Fruit fly (Drosophila melanogaster) whole organism, embryonic: ENCODE results near the gene Peritrophin-15a.

Experiments used
- Aef1 ChIP-seq: fragments of 200-800 bp; sonication (Bioruptor generic); IDR thresholded peaks from 3 replicates; pipeline ENCODE4 v1.3.6; 2022; ENCODE audit warnings: missing biosample characterization, missing genetic modification characterization
- Blimp-1 ChIP-seq: fragments of 200-800 bp; sonication (Bioruptor generic); optimal IDR thresholded peaks from 3 replicates; lab custom pipeline; 2018; ENCODE audit warnings: missing biosample characterization, missing genetic modification characterization, mild to moderate bottlenecking, moderate library complexity, missing genetic modification reagents
- Bteb2 ChIP-seq: fragments of 200-800 bp; sonication (Bioruptor generic); optimal IDR thresholded peaks from 2 replicates; lab custom pipeline; 2016; ENCODE audit warnings: missing biosample characterization, missing genetic modification characterization
- CG10431 ChIP-seq: fragments of 200-800 bp; sonication (Bioruptor generic); optimal IDR thresholded peaks from 3 replicates; lab custom pipeline; 2018; ENCODE audit warnings: missing biosample characterization, mild to moderate bottlenecking, missing genetic modification characterization
- CG10462 ChIP-seq: fragments of 200-800 bp; sonication (Bioruptor generic); optimal IDR thresholded peaks from 2 replicates; lab custom pipeline; 2016; ENCODE audit warnings: missing biosample characterization, missing genetic modification characterization
- CG11723 ChIP-seq: fragments of 200-800 bp; sonication (Bioruptor generic); optimal IDR thresholded peaks from 2 replicates; lab custom pipeline; 2017; ENCODE audit warnings: missing biosample characterization, mild to moderate bottlenecking, missing genetic modification characterization
- CG12391 ChIP-seq: fragments of 200-800 bp; sonication (Bioruptor generic); optimal IDR thresholded peaks from 3 replicates; lab custom pipeline; 2018; ENCODE audit warnings: missing biosample characterization, mild to moderate bottlenecking, missing genetic modification characterization, moderate library complexity
- CG13424 ChIP-seq: fragments of 200-800 bp; sonication (Bioruptor generic); optimal IDR thresholded peaks from 2 replicates; lab custom pipeline; 2019; ENCODE audit warnings: missing biosample characterization, mild to moderate bottlenecking, missing genetic modification characterization, moderate library complexity
- CG15514 ChIP-seq: fragments of 200-800 bp; sonication (Bioruptor generic); optimal IDR thresholded peaks from 3 replicates; lab custom pipeline; 2017; ENCODE audit warnings: missing biosample characterization, missing genetic modification characterization, mild to moderate bottlenecking, moderate library complexity, missing genetic modification reagents
- CG15696 ChIP-seq: fragments of 200-800 bp; sonication (Bioruptor generic); optimal IDR thresholded peaks from 2 replicates; lab custom pipeline; 2019; ENCODE audit warnings: missing biosample characterization, mild to moderate bottlenecking, missing genetic modification characterization, moderate library complexity
- CG17802 ChIP-seq: fragments of 200-800 bp; sonication (Bioruptor generic); optimal IDR thresholded peaks from 2 replicates; lab custom pipeline; 2018; ENCODE audit warnings: missing biosample characterization, mild to moderate bottlenecking, missing genetic modification characterization, moderate library complexity
- CG1792 ChIP-seq: fragments of 200-800 bp; sonication (Bioruptor generic); optimal IDR thresholded peaks from 2 replicates; lab custom pipeline; 2016; ENCODE audit warnings: missing biosample characterization, missing genetic modification characterization
- CG18476 ChIP-seq: fragments of 200-800 bp; sonication (Bioruptor generic); optimal IDR thresholded peaks from 2 replicates; lab custom pipeline; 2016; ENCODE audit warnings: missing biosample characterization, mild to moderate bottlenecking, missing genetic modification characterization
- CG18619 ChIP-seq: fragments of 200-800 bp; sonication (Bioruptor generic); optimal IDR thresholded peaks from 3 replicates; lab custom pipeline; 2017; ENCODE audit warnings: missing biosample characterization, mild to moderate bottlenecking, missing genetic modification characterization
- CG2116 ChIP-seq: fragments of 200-800 bp; sonication (Bioruptor generic); optimal IDR thresholded peaks from 3 replicates; lab custom pipeline; 2018; ENCODE audit warnings: missing biosample characterization, mild to moderate bottlenecking, missing genetic modification characterization
- CG33213 ChIP-seq: fragments of 200-800 bp; sonication (Bioruptor generic); optimal IDR thresholded peaks from 3 replicates; lab custom pipeline; 2016; ENCODE audit warnings: missing biosample characterization, missing genetic modification characterization
- CG34422 ChIP-seq: fragments of 200-800 bp; sonication (Bioruptor generic); IDR thresholded peaks from 3 replicates; pipeline ENCODE4 v1.3.6; 2022; ENCODE audit warnings: missing biosample characterization, missing genetic modification characterization
- CG4730 ChIP-seq: fragments of 200-800 bp; sonication (Bioruptor generic); IDR thresholded peaks from 2 replicates; pipeline ENCODE4 v1.3.6; 2022; ENCODE audit warnings: missing biosample characterization, missing genetic modification characterization
- CG4820 ChIP-seq: fragments of 200-800 bp; sonication (Bioruptor generic); optimal IDR thresholded peaks from 3 replicates; lab custom pipeline; 2016; ENCODE audit warnings: missing biosample characterization, missing genetic modification characterization
- CG6254 ChIP-seq: fragments of 200-800 bp; sonication (Bioruptor generic); optimal IDR thresholded peaks from 3 replicates; lab custom pipeline; 2017; ENCODE audit warnings: mild to moderate bottlenecking, missing biosample characterization, missing genetic modification reagents, missing genetic modification characterization
- CG7928 ChIP-seq: fragments of 200-800 bp; sonication (Bioruptor generic); optimal IDR thresholded peaks from 2 replicates; lab custom pipeline; 2017; ENCODE audit warnings: missing biosample characterization, mild to moderate bottlenecking, missing genetic modification characterization
- CG8388 ChIP-seq: fragments of 200-800 bp; sonication (Bioruptor generic); optimal IDR thresholded peaks from 2 replicates; lab custom pipeline; 2019; ENCODE audit warnings: missing biosample characterization, mild to moderate bottlenecking, missing genetic modification characterization, moderate library complexity
- CG9727 ChIP-seq: fragments of 200-800 bp; sonication (Bioruptor generic); optimal IDR thresholded peaks from 3 replicates; lab custom pipeline; 2017; ENCODE audit warnings: missing biosample characterization, mild to moderate bottlenecking, missing genetic modification characterization
- Chrac-16 ChIP-seq: fragments of 200-800 bp; sonication (Bioruptor generic); optimal IDR thresholded peaks from 3 replicates; lab custom pipeline; 2016; ENCODE audit warnings: missing biosample characterization, missing genetic modification characterization
- CoRest ChIP-seq: fragments of 200-800 bp; sonication (Bioruptor generic); optimal IDR thresholded peaks from 3 replicates; lab custom pipeline; 2018; ENCODE audit warnings: missing biosample characterization, mild to moderate bottlenecking, missing genetic modification characterization, moderate library complexity
- D ChIP-seq, 2 experiments: fragments of 200-800 bp in 1 of 2; fragments of >200 bp in 1 of 2; sonication (Bioruptor generic) in 1 of 2; optimal IDR thresholded peaks; 2 replicates in 1 of 2; 3 replicates in 1 of 2; lab custom pipeline; 2017; ENCODE audit warnings: mild to moderate bottlenecking in 1 of 2, missing biosample characterization in 1 of 2, missing genetic modification characterization in 1 of 2, missing genetic modification reagents in 1 of 2
- Deaf1 ChIP-seq: fragments of 200-800 bp; optimal IDR thresholded peaks from 3 replicates; lab custom pipeline; 2019; ENCODE audit warnings: missing biosample characterization, mild to moderate bottlenecking, missing genetic modification characterization, moderate library complexity
- Ets65A ChIP-seq: fragments of 200-800 bp; sonication (Bioruptor generic); peaks from one replicate; lab custom pipeline; 2016; ENCODE audit warnings: missing biosample characterization, missing genetic modification characterization
- Fer1 ChIP-seq: fragments of 200-800 bp; sonication (Bioruptor generic); optimal IDR thresholded peaks from 2 replicates; lab custom pipeline; 2017; ENCODE audit warnings: missing biosample characterization, mild to moderate bottlenecking, missing genetic modification characterization
- HHEX ChIP-seq: fragments of 200-800 bp; sonication (Bioruptor generic); optimal IDR thresholded peaks from 3 replicates; lab custom pipeline; 2017; ENCODE audit warnings: missing biosample characterization, mild to moderate bottlenecking, missing genetic modification characterization, missing genetic modification reagents
- MBD-R2 ChIP-seq: fragments of 200-800 bp; sonication (Bioruptor generic); IDR thresholded peaks from 2 replicates; pipeline ENCODE4 v1.3.6; 2022; ENCODE audit warnings: missing biosample characterization, missing genetic modification characterization
- Max ChIP-seq: fragments of 200-800 bp; sonication (Bioruptor generic); optimal IDR thresholded peaks from 2 replicates; lab custom pipeline; 2016; ENCODE audit warnings: missing biosample characterization, mild to moderate bottlenecking, missing genetic modification characterization
- NFAT ChIP-seq: fragments of 200-800 bp; sonication (Bioruptor generic); IDR thresholded peaks from 2 replicates; pipeline ENCODE4 v1.3.6; 2022; ENCODE audit warnings: missing biosample characterization, missing genetic modification characterization
- ci ChIP-seq: fragments of 200-800 bp; sonication (Bioruptor generic); IDR thresholded peaks from 3 replicates; pipeline ENCODE4 v1.3.6; 2022; ENCODE audit warnings: missing biosample characterization, missing genetic modification characterization
- exex ChIP-seq: fragments of 200-800 bp; sonication (Bioruptor generic); optimal IDR thresholded peaks from 4 replicates; lab custom pipeline; 2018; ENCODE audit warnings: missing biosample characterization, mild to moderate bottlenecking, missing genetic modification characterization, moderate library complexity
- ftz-f1 ChIP-seq: fragments of 200-800 bp; sonication (Bioruptor generic); optimal IDR thresholded peaks from 2 replicates; lab custom pipeline; 2016; ENCODE audit warnings: missing biosample characterization, missing genetic modification characterization
- gcm ChIP-seq: fragments of 200-800 bp; sonication (Bioruptor generic); optimal IDR thresholded peaks from 2 replicates; lab custom pipeline; 2019; ENCODE audit warnings: missing biosample characterization, mild to moderate bottlenecking, missing genetic modification characterization, moderate library complexity
- gfzf ChIP-seq: fragments of 200-800 bp; sonication (Bioruptor generic); optimal IDR thresholded peaks from 2 replicates; lab custom pipeline; 2016; ENCODE audit warnings: missing biosample characterization, mild to moderate bottlenecking, missing genetic modification characterization, moderate library complexity
- gro ChIP-seq: fragments of 200-800 bp; sonication (Bioruptor generic); optimal IDR thresholded peaks from 2 replicates; lab custom pipeline; 2016; ENCODE audit warnings: missing biosample characterization, missing genetic modification characterization
- gsb-n ChIP-seq: fragments of 200-800 bp; sonication (Bioruptor generic); optimal IDR thresholded peaks from 3 replicates; lab custom pipeline; 2018; ENCODE audit warnings: missing biosample characterization, mild to moderate bottlenecking, missing genetic modification characterization
- h ChIP-seq: fragments of >200 bp; optimal IDR thresholded peaks from 2 replicates; lab custom pipeline; 2017
- ham ChIP-seq: fragments of 200-800 bp; sonication (Bioruptor generic); IDR thresholded peaks from 2 replicates; pipeline ENCODE4 v1.3.6; 2022; ENCODE audit warnings: missing biosample characterization, missing genetic modification characterization
- lab ChIP-seq: fragments of 200-800 bp; sonication (Bioruptor generic); optimal IDR thresholded peaks from 3 replicates; lab custom pipeline; 2017; ENCODE audit warnings: missing biosample characterization, missing genetic modification characterization, mild to moderate bottlenecking, moderate library complexity, missing genetic modification reagents
- pho ChIP-seq: fragments of 200-800 bp; sonication (Bioruptor generic); optimal IDR thresholded peaks from 2 replicates; lab custom pipeline; 2016; ENCODE audit warnings: missing biosample characterization, missing genetic modification characterization
- shn ChIP-seq: fragments of 200-800 bp; sonication (Bioruptor generic); optimal IDR thresholded peaks from 3 replicates; lab custom pipeline; 2016; ENCODE audit warnings: missing biosample characterization, missing genetic modification characterization
- slbo ChIP-seq: fragments of 200-800 bp; sonication (Bioruptor generic); IDR thresholded peaks from 2 replicates; pipeline ENCODE4 v1.3.6; 2022; ENCODE audit warnings: missing biosample characterization, missing genetic modification characterization
- tgo ChIP-seq: fragments of 200-800 bp; sonication (Bioruptor generic); IDR thresholded peaks from 3 replicates; pipeline ENCODE4 v1.3.6; 2022; ENCODE audit warnings: missing biosample characterization, missing genetic modification characterization
- wdn ChIP-seq: fragments of 200-800 bp; sonication (Bioruptor generic); IDR thresholded peaks from 2 replicates; pipeline ENCODE4 v1.3.6; 2022; ENCODE audit warnings: missing biosample characterization, missing genetic modification characterization

Peritrophin-15a gene

DNA sequence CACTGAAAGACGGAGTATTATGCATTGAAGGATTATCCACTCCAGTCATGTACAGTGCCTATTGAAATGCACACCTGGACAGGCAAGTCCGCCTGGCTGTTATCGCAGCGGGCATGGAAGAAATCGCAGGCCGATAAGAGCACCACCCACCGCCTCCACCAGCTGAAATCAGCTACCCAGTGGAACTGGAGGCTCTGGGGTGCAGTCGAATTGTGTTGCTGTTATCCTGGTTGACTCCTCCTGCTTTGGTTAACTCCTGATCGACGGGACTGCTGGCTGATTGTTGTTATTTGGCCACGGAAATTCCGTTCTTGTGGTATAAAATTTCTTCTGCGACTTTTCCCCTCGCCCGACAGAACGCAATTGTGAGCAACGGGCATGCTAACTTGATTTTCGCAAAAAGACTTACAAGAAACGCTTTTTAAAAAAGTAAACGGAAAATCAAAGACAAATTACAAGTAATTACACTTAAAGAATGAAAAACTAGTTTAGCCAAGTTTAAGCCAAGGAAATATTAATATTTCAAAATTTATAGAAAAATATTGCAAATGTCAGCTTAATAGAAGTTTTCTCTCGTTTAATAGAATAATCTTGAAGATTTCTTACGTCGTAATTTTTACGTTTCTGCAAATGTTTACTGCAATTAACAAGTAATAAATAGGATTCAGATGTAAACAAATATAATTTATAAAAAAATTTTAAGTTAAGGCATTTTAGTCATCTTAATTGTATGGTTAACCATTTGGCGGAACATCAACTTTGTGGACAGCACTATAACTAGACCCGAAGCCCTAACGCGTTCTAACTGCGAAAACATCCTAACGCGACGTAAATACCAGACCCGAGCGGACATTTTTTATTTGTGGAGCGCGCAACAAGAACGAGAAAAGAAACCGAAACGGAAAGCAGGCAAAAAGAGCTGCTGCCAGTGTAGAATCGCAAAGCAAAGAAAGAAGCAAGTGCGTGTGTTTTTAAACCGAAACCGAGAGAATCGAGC lies 19.3 kb upstream of the Peritrophin-15a start, which contains the start of the genes CG13398 and Akap200 (continued):
- TF ChIP-seq gsb-n (tag; lab: Kevin White, UChicago) (peak; percentile 11), Chrac-16 (GFP tag; lab: Kevin White, UChicago) (no peak), Ets65A (GFP tag; lab: Kevin White, UChicago) (no peak), exex (tag; lab: Kevin White, UChicago) (no peak), tgo (GFP tag; lab: Robert Waterston, UW) (no peak), CG12391 (tag; lab: Kevin White, UChicago) (peak; percentile 65), CoRest (tag; lab: Kevin White, UChicago) (peak; percentile 70), shn (no peak), CG33213 (GFP tag; lab: Kevin White, UChicago) (no peak), ci (GFP tag; lab: Robert Waterston, UW) (peak; percentile 49; the same call in 1 of the 3 replicates), CG8388 (GFP tag; lab: Kevin White, UChicago) (no peak), ftz-f1 (GFP tag; lab: Kevin White, UChicago) (no peak), Bteb2 (GFP tag; lab: Kevin White, UChicago) (no peak), Aef1 (GFP tag; lab: Robert Waterston, UW) (no peak), CG34422 (GFP tag; lab: Robert Waterston, UW) (no peak), lab (GFP tag; lab: Kevin White, UChicago) (no peak), CG18619 (GFP tag; lab: Kevin White, UChicago) (peak; percentile 4), CG7928 (GFP tag; lab: Kevin White, UChicago) (peak; percentile 55), Deaf1 (tag; lab: Kevin White, UChicago) (no peak), gcm (GFP tag; lab: Kevin White, UChicago) (no peak), HHEX (peak; percentile 2), CG2116 (peak; percentile 27), CG1792 (GFP tag; lab: Kevin White, UChicago) (no peak), slbo (peak; percentile 41; the same call in 1 of the 2 replicates), NFAT (no peak), CG10431 (GFP tag; lab: Kevin White, UChicago) (no peak), CG6254 (GFP tag; lab: Kevin White, UChicago) (no peak), CG18476 (GFP tag; lab: Kevin White, UChicago) (peak; percentile 44), CG15696 (peak; percentile 31), Blimp-1 (GFP tag; lab: Kevin White, UChicago) (peak; percentile 1), CG4820 (GFP tag; lab: Kevin White, UChicago) (no peak), CG10462 (GFP tag; lab: Kevin White, UChicago) (no peak), CG15514 (GFP tag; lab: Kevin White, UChicago) (peak; percentile 19), wdn (no peak), gro (GFP tag; lab: Kevin White, UChicago) (no peak), gfzf (GFP tag; lab: Kevin White, UChicago) (peak; percentile 80), CG13424 (peak; percentile 46), MBD-R2 (GFP tag; lab: Robert Waterston, UW) (peak; percentile 58), Fer1 (GFP tag; lab: Kevin White, UChicago) (no peak), CG4730 (GFP tag; lab: Robert Waterston, UW) (no peak), CG11723 (GFP tag; lab: Kevin White, UChicago) (no peak), ham (no peak), h (no peak), CG9727 (GFP tag; lab: Kevin White, UChicago) (peak; percentile 38), CG17802 (tag; lab: Kevin White, UChicago) (no peak), pho (GFP tag; lab: Kevin White, UChicago) (peak; percentile 3), D (optimal IDR thresholded peaks at IDR 0.05; lab: Kevin White, UChicago) (no peak), D (GFP tag; optimal IDR thresholded peaks at IDR 0.05; lab: Kevin White, UChicago) (no peak), Max (GFP tag; lab: Kevin White, UChicago) (no peak)
